Worm (Caenorhabditis elegans) whole organism, L3 larva: ENCODE results near the gene ugt-16.

Experiments
- R02D3.7 ChIP-seq: fragments of 150-350 bp; optimal IDR thresholded peaks from 2 replicates; lab custom pipeline; 2014; ENCODE audit warnings: missing biosample characterization, missing genetic modification characterization
- egl-27 ChIP-seq: sonication (generic microtip); optimal IDR thresholded peaks from 4 replicates; lab custom pipeline; 2017; ENCODE audit warnings: missing biosample characterization, missing genetic modification reagents, missing genetic modification characterization
- fkh-10 ChIP-seq: sonication (generic microtip); optimal IDR thresholded peaks from 2 replicates; lab custom pipeline; 2017; ENCODE audit warnings: missing biosample characterization, missing genetic modification reagents, missing genetic modification characterization
- jun-1 ChIP-seq: fragments of 150-350 bp; optimal IDR thresholded peaks from 2 replicates; lab custom pipeline; 2014; ENCODE audit warnings: missing biosample characterization, missing genetic modification reagents, missing genetic modification characterization
- lin-39 ChIP-seq: fragments of 150-350 bp; optimal IDR thresholded peaks from 2 replicates; lab custom pipeline; 2018; ENCODE audit warnings: missing biosample characterization, missing genetic modification reagents, missing genetic modification characterization
- nfya-1 ChIP-seq: sonication (generic microtip); optimal IDR thresholded peaks from 2 replicates; lab custom pipeline; 2017; ENCODE audit warnings: missing genetic modification characterization, mild to moderate bottlenecking, missing compliant biosample characterization, antibody characterized with exemption, moderate library complexity; ENCODE audit not compliant: insufficient read depth
- nhr-23 ChIP-seq: fragments of 150-350 bp; optimal IDR thresholded peaks from 2 replicates; lab custom pipeline; 2014; ENCODE audit warnings: missing biosample characterization, missing genetic modification reagents, missing genetic modification characterization
- nhr-43 ChIP-seq: sonication (generic microtip); optimal IDR thresholded peaks from 2 replicates; lab custom pipeline; 2016; ENCODE audit warnings: mild to moderate bottlenecking, missing genetic modification characterization, missing compliant biosample characterization; ENCODE audit not compliant: poor library complexity, severe bottlenecking
- nhr-77 ChIP-seq: fragments of 150-350 bp; optimal IDR thresholded peaks from 2 replicates; lab custom pipeline; 2014; ENCODE audit warnings: missing biosample characterization, missing genetic modification characterization
- skn-1 ChIP-seq: fragments of 150-350 bp; optimal IDR thresholded peaks from 2 replicates; lab custom pipeline; 2014; ENCODE audit warnings: missing biosample characterization, missing genetic modification characterization
- unc-39 ChIP-seq: sonication (generic microtip); optimal IDR thresholded peaks from 4 replicates; lab custom pipeline; 2017; ENCODE audit warnings: missing biosample characterization, missing genetic modification characterization
- zag-1 ChIP-seq: fragments of 150-350 bp; optimal IDR thresholded peaks from 2 replicates; lab custom pipeline; 2014; ENCODE audit warnings: missing biosample characterization, missing genetic modification characterization

DNA sequence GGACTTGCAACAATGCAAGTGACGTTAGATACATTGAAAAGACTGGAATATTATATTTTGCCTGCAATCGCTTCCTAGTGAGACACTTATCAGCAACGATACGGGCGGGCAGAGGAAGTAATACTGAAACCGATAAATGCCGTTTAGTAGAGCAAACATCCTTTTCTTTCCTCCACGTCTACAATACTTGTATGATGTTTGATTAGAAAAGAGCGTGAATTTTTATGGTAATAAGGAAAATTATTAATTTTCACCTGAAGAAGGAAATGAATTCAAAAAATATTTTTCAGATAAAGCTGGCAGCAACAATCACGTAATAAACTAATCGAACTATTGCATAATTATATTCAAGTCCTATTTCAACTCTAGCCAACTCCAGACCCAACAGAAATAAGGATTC is 29.9 kb downstream of the ugt-16 start, which contains the start of gene C44H9.7:
- TF ChIP-seq zag-1 (tag; lab: Kevin White, UChicago) (no peak), nfya-1 (tag; lab: Kevin White, UChicago) (no peak), nhr-23 (tag; lab: Kevin White, UChicago) (no peak), nhr-43 (tag; lab: Kevin White, UChicago) (no peak), skn-1 (tag; lab: Kevin White, UChicago) (no peak), lin-39 (tag; lab: Kevin White, UChicago) (no peak), fkh-10 (GFP tag; lab: Kevin White, UChicago) (no peak), egl-27 (tag; lab: Kevin White, UChicago) (no peak), jun-1 (tag; lab: Kevin White, UChicago) (no peak), unc-39 (tag; lab: Kevin White, UChicago) (no peak), nhr-77 (tag; lab: Kevin White, UChicago) (no peak), R02D3.7 (no peak)
